Worm (Caenorhabditis elegans) whole organism, early embryonic: Measurements from ENCODE around the gene W03C9.8.

Experiments used
- B0310.2 ChIP-seq: sonication (generic microtip); optimal IDR thresholded peaks from 2 replicates; lab custom pipeline; 2016; ENCODE audit warnings: mild to moderate bottlenecking, missing genetic modification characterization, missing compliant biosample characterization
- aly-1 ChIP-seq: sonication (generic microtip); optimal IDR thresholded peaks from 2 replicates; lab custom pipeline; 2016; ENCODE audit warnings: missing genetic modification characterization, missing compliant biosample characterization
- ama-1 ChIP-seq: fragments of 150-350 bp; optimal IDR thresholded peaks from 2 replicates; lab custom pipeline; 2014
- tbx-37 ChIP-seq: fragments of 200-800 bp; sonication (Bioruptor generic); conservative IDR thresholded peaks from 2 replicates; pipeline ENCODE4 v1.3.6; 2022; ENCODE audit warnings: missing genetic modification reagents, missing genetic modification characterization, missing compliant biosample characterization

ce11 chrII:11971009-11971636, 22.6 kb downstream of the W03C9.8 start:
- TF ChIP-seq aly-1, result no peak
- no peak for TF ChIP-seq ama-1 (lab: Kevin White, UChicago)
- TF ChIP-seq B0310.2, result no peak
- TF ChIP-seq tbx-37 (GFP tag; lab: Robert Waterston, UW), result no peak
